Worm (Caenorhabditis elegans) whole organism, mixed stage, embryonic: Measurements from ENCODE around the gene Y46D2A.1.

Source experiments
- M03D4.4 ChIP-seq: sonication (generic microtip); optimal IDR thresholded peaks from 2 replicates; lab custom pipeline; 2017; ENCODE audit warnings: mild to moderate bottlenecking, missing genetic modification characterization, missing compliant biosample characterization
- bed-3 ChIP-seq: fragments of 200-800 bp; sonication (Bioruptor generic); optimal IDR thresholded peaks from 3 replicates; lab custom pipeline; 2018; ENCODE audit warnings: mild to moderate bottlenecking, missing genetic modification characterization, moderate library complexity, missing compliant biosample characterization
- blmp-1 ChIP-seq: fragments of 150-350 bp; optimal IDR thresholded peaks from 2 replicates; lab custom pipeline; 2014; ENCODE audit warnings: missing biosample characterization, missing genetic modification characterization
- ceh-39 ChIP-seq: fragments of 150-350 bp; optimal IDR thresholded peaks from 2 replicates; lab custom pipeline; 2014; ENCODE audit warnings: missing biosample characterization, missing genetic modification characterization
- ceh-43 ChIP-seq: fragments of 200-800 bp; sonication (Bioruptor generic); optimal IDR thresholded peaks from 2 replicates; lab custom pipeline; 2018; ENCODE audit warnings: mild to moderate bottlenecking, missing genetic modification characterization, moderate library complexity, missing compliant biosample characterization
- ceh-83 ChIP-seq: fragments of 200-800 bp; sonication (Bioruptor generic); optimal IDR thresholded peaks from 2 replicates; lab custom pipeline; 2018; ENCODE audit warnings: mild to moderate bottlenecking, missing genetic modification characterization, missing compliant biosample characterization
- cnd-1 ChIP-seq: fragments of 200-800 bp; sonication (Bioruptor generic); optimal IDR thresholded peaks from 2 replicates; lab custom pipeline; 2018; ENCODE audit warnings: mild to moderate bottlenecking, missing genetic modification characterization, missing compliant biosample characterization
- drap-1 ChIP-seq: fragments of 200-800 bp; sonication (Bioruptor generic); optimal IDR thresholded peaks from 3 replicates; lab custom pipeline; 2018; ENCODE audit warnings: mild to moderate bottlenecking, missing genetic modification characterization, missing compliant biosample characterization
- elt-1 ChIP-seq: sonication (generic microtip); optimal IDR thresholded peaks from 2 replicates; lab custom pipeline; 2017; ENCODE audit warnings: missing genetic modification characterization, mild to moderate bottlenecking, missing compliant biosample characterization, antibody characterized with exemption, moderate library complexity, borderline replicate concordance; ENCODE audit not compliant: insufficient read depth
- elt-3 ChIP-seq: fragments of 150-350 bp; optimal IDR thresholded peaks from 2 replicates; lab custom pipeline; 2014; ENCODE audit warnings: missing biosample characterization, missing genetic modification characterization
- flh-1 ChIP-seq: fragments of 200-800 bp; sonication (Bioruptor generic); optimal IDR thresholded peaks from 2 replicates; lab custom pipeline; 2018; ENCODE audit warnings: mild to moderate bottlenecking, missing genetic modification characterization, moderate library complexity, missing compliant biosample characterization
- ham-2 ChIP-seq: fragments of 200-800 bp; sonication (Bioruptor generic); optimal IDR thresholded peaks from 2 replicates; lab custom pipeline; 2018; ENCODE audit warnings: mild to moderate bottlenecking, missing genetic modification characterization, missing compliant biosample characterization
- hlh-1 ChIP-seq: fragments of 150-350 bp; optimal IDR thresholded peaks from 2 replicates; lab custom pipeline; 2014; ENCODE audit warnings: missing biosample characterization, missing genetic modification reagents, missing genetic modification characterization
- lin-13 ChIP-seq: fragments of 150-350 bp; optimal IDR thresholded peaks from 2 replicates; lab custom pipeline; 2014; ENCODE audit warnings: missing biosample characterization, missing genetic modification characterization
- lin-32 ChIP-seq: fragments of 200-800 bp; sonication (Bioruptor generic); optimal IDR thresholded peaks from 2 replicates; lab custom pipeline; 2018; ENCODE audit warnings: mild to moderate bottlenecking, missing genetic modification characterization, missing compliant biosample characterization
- mab-5 ChIP-seq: fragments of 150-350 bp; optimal IDR thresholded peaks from 2 replicates; lab custom pipeline; 2014; ENCODE audit warnings: missing biosample characterization, missing genetic modification characterization
- mep-1 ChIP-seq: fragments of 150-350 bp; optimal IDR thresholded peaks from 2 replicates; lab custom pipeline; 2017; ENCODE audit warnings: missing biosample characterization, missing genetic modification reagents, missing genetic modification characterization, inconsistent platforms
- mls-2 ChIP-seq: sonication (generic microtip); optimal IDR thresholded peaks from 2 replicates; lab custom pipeline; 2016; ENCODE audit warnings: mild to moderate bottlenecking, missing genetic modification characterization, moderate library complexity, missing compliant biosample characterization
- nhr-12 ChIP-seq: fragments of 150-350 bp; optimal IDR thresholded peaks from 2 replicates; lab custom pipeline; 2014; ENCODE audit warnings: missing biosample characterization, missing genetic modification characterization
- nhr-2 ChIP-seq: fragments of 150-350 bp; optimal IDR thresholded peaks from 2 replicates; lab custom pipeline; 2014; ENCODE audit warnings: missing biosample characterization, missing genetic modification characterization
- nhr-237 ChIP-seq: fragments of 150-350 bp; optimal IDR thresholded peaks from 2 replicates; lab custom pipeline; 2014; ENCODE audit warnings: missing biosample characterization, missing genetic modification characterization
- nhr-28 ChIP-seq: fragments of 150-350 bp; optimal IDR thresholded peaks from 2 replicates; lab custom pipeline; 2014; ENCODE audit warnings: missing biosample characterization, missing genetic modification characterization
- nhr-76 ChIP-seq: sonication (generic microtip); optimal IDR thresholded peaks from 2 replicates; lab custom pipeline; 2017; ENCODE audit warnings: missing biosample characterization, missing genetic modification characterization
- pha-4 ChIP-seq: fragments of 150-350 bp; optimal IDR thresholded peaks from 2 replicates; lab custom pipeline; 2018; ENCODE audit warnings: missing biosample characterization, missing genetic modification reagents, missing genetic modification characterization
- snpc-4 ChIP-seq: fragments of 150-350 bp; optimal IDR thresholded peaks from 2 replicates; lab custom pipeline; 2014; ENCODE audit warnings: missing biosample characterization, missing genetic modification characterization
- sptf-1 ChIP-seq: sonication (generic microtip); optimal IDR thresholded peaks from 2 replicates; lab custom pipeline; 2017; ENCODE audit warnings: mild to moderate bottlenecking, missing genetic modification characterization, moderate library complexity, missing compliant biosample characterization
- unc-120 ChIP-seq: sonication (generic microtip); optimal IDR thresholded peaks from 2 replicates; lab custom pipeline; 2017; ENCODE audit warnings: missing genetic modification characterization, missing compliant biosample characterization; ENCODE audit not compliant: poor library complexity, severe bottlenecking
- unc-39 ChIP-seq: fragments of 150-350 bp; optimal IDR thresholded peaks from 2 replicates; lab custom pipeline; 2014; ENCODE audit warnings: missing biosample characterization, missing genetic modification characterization
- unc-62 ChIP-seq: fragments of 150-350 bp; optimal IDR thresholded peaks from 2 replicates; lab custom pipeline; 2014; ENCODE audit warnings: missing biosample characterization, missing genetic modification reagents, missing genetic modification characterization
- zip-8 ChIP-seq: fragments of 150-350 bp; optimal IDR thresholded peaks from 2 replicates; lab custom pipeline; 2014; ENCODE audit warnings: missing biosample characterization, missing genetic modification characterization
- ztf-11 ChIP-seq: fragments of 150-350 bp; optimal IDR thresholded peaks from 2 replicates; lab custom pipeline; 2014; ENCODE audit warnings: missing biosample characterization, missing genetic modification characterization

The Y46D2A.1 gene

ce11 chrII:3322257-3322656, at the start of gene Y46D2A.1:
Gene Y46D2A.1, plus strand, starts transcription at chrII:3322557.
- no peak for TF ChIP-seq nhr-28 (tag; lab: Kevin White, UChicago)
- no peak for TF ChIP-seq lin-13 (tag; lab: Kevin White, UChicago)
- TF ChIP-seq blmp-1 (tag; lab: Kevin White, UChicago) = no peak
- TF ChIP-seq mep-1 (tag; lab: Kevin White, UChicago) = no peak
- TF ChIP-seq elt-1 (tag; lab: Kevin White, UChicago) = no peak
- TF ChIP-seq cnd-1 (tag; lab: Kevin White, UChicago) = no peak
- no peak for TF ChIP-seq pha-4 (tag; lab: Kevin White, UChicago)
- no peak for TF ChIP-seq zip-8 (tag; lab: Kevin White, UChicago)
- TF ChIP-seq ceh-39 (tag; lab: Kevin White, UChicago) = no peak
- no peak for TF ChIP-seq sptf-1 (tag; lab: Kevin White, UChicago)

ce11 chrII:3274923-3275322, 47.4 kb upstream of the Y46D2A.1 start, which contains the start of gene F02E11.3:
Gene F02E11.3, minus strand, starts transcription at chrII:3275023.
- no peak for TF ChIP-seq unc-39 (tag; lab: Kevin White, UChicago)
- no peak for TF ChIP-seq snpc-4 (tag; lab: Kevin White, UChicago)
- no peak for TF ChIP-seq nhr-2 (tag; lab: Kevin White, UChicago)
- no peak for TF ChIP-seq ceh-43
- TF ChIP-seq lin-32 (GFP tag; lab: Kevin White, UChicago) = no peak
- no peak for TF ChIP-seq ceh-39 (tag; lab: Kevin White, UChicago)
- no peak for TF ChIP-seq mep-1 (tag; lab: Kevin White, UChicago)
- no peak for TF ChIP-seq flh-1
- TF ChIP-seq elt-1 (tag; lab: Kevin White, UChicago) = no peak
- no peak for TF ChIP-seq nhr-28 (tag; lab: Kevin White, UChicago)
- no peak for TF ChIP-seq nhr-12 (tag; lab: Kevin White, UChicago)
- no peak for TF ChIP-seq unc-62
- no peak for TF ChIP-seq mls-2
- no peak for TF ChIP-seq hlh-1 (tag; lab: Kevin White, UChicago)
- no peak for TF ChIP-seq unc-120 (tag; lab: Kevin White, UChicago)
- no peak for TF ChIP-seq drap-1 (GFP tag; lab: Kevin White, UChicago)
- TF ChIP-seq elt-3 (tag; lab: Kevin White, UChicago) = no peak
- TF ChIP-seq blmp-1 (tag; lab: Kevin White, UChicago) = no peak
- TF ChIP-seq sptf-1 (tag; lab: Kevin White, UChicago) = no peak

ce11 chrII:3277686-3278085, 44.7 kb upstream of the Y46D2A.1 start, which contains the start of gene F02E11.4:
Gene F02E11.4, minus strand, starts transcription at chrII:3277786.
- TF ChIP-seq mab-5 (tag; lab: Kevin White, UChicago) = no peak
- no peak for TF ChIP-seq elt-3 (tag; lab: Kevin White, UChicago)
- no peak for TF ChIP-seq nhr-2 (tag; lab: Kevin White, UChicago)

- TF ChIP-seq snpc-4 (tag; lab: Kevin White, UChicago) = no peak
- no peak for TF ChIP-seq lin-13 (tag; lab: Kevin White, UChicago)
- TF ChIP-seq unc-39 (tag; lab: Kevin White, UChicago) = no peak
- TF ChIP-seq mab-5 (tag; lab: Kevin White, UChicago) = no peak
- TF ChIP-seq ham-2 = no peak
- TF ChIP-seq nhr-76 = no peak
- TF ChIP-seq elt-3 (tag; lab: Kevin White, UChicago) = no peak
Measured at ce11 chrII:3278634-3279033, 43.7 kb upstream of the Y46D2A.1 start, which contains the start of gene wht-4. Gene wht-4, plus strand, starts transcription at chrII:3278934.

- no peak for TF ChIP-seq ztf-11
- no peak for TF ChIP-seq M03D4.4
- no peak for TF ChIP-seq mep-1 (tag; lab: Kevin White, UChicago)
- TF ChIP-seq nhr-237 (tag; lab: Kevin White, UChicago) = no peak
- TF ChIP-seq drap-1 (GFP tag; lab: Kevin White, UChicago) = no peak
- no peak for TF ChIP-seq ceh-43
- TF ChIP-seq snpc-4 (tag; lab: Kevin White, UChicago) = no peak
- TF ChIP-seq mab-5 (tag; lab: Kevin White, UChicago) = no peak
- TF ChIP-seq lin-32 (GFP tag; lab: Kevin White, UChicago) = no peak
- no peak for TF ChIP-seq elt-3 (tag; lab: Kevin White, UChicago)
- no peak for TF ChIP-seq ceh-83 (GFP tag; lab: Kevin White, UChicago)
- TF ChIP-seq zip-8 (tag; lab: Kevin White, UChicago) = no peak
- no peak for TF ChIP-seq bed-3 (GFP tag; lab: Kevin White, UChicago)
- no peak for TF ChIP-seq unc-62
Measured at ce11 chrII:3282353-3282752, 40.0 kb upstream of the Y46D2A.1 start, which contains the start of gene nep-13. Gene nep-13, plus strand, starts transcription at chrII:3282653.
